Fruit fly (Drosophila melanogaster) whole organism, embryonic: ENCODE measurements around the gene CAH6.

ENCODE experiments used
- B-H1 ChIP-seq: fragments of 200-800 bp; sonication (Bioruptor generic); IDR thresholded peaks from 3 replicates; pipeline ENCODE4 v1.3.6; 2022; ENCODE audit warnings: missing biosample characterization, missing genetic modification characterization
- Blimp-1 ChIP-seq: fragments of 200-800 bp; sonication (Bioruptor generic); optimal IDR thresholded peaks from 3 replicates; lab custom pipeline; 2018; ENCODE audit warnings: missing biosample characterization, missing genetic modification characterization, mild to moderate bottlenecking, moderate library complexity, missing genetic modification reagents
- CG10366 ChIP-seq: fragments of 200-800 bp; sonication (Bioruptor generic); IDR thresholded peaks from 2 replicates; pipeline ENCODE4 v1.3.6; 2022; ENCODE audit warnings: missing biosample characterization, missing genetic modification characterization
- CG10543 ChIP-seq: fragments of 200-800 bp; sonication (Bioruptor generic); optimal IDR thresholded peaks from 3 replicates; lab custom pipeline; 2017; ENCODE audit warnings: missing biosample characterization, mild to moderate bottlenecking, missing genetic modification characterization, moderate library complexity
- CG11093 ChIP-seq: fragments of 200-800 bp; sonication (Bioruptor generic); IDR thresholded peaks from 3 replicates; pipeline ENCODE4 v1.3.6; 2022; ENCODE audit warnings: missing biosample characterization, missing genetic modification characterization
- CG11398 ChIP-seq: fragments of 200-800 bp; sonication (Bioruptor generic); optimal IDR thresholded peaks from 2 replicates; lab custom pipeline; 2016; ENCODE audit warnings: missing biosample characterization, missing genetic modification characterization
- CG11504 ChIP-seq: fragments of 200-800 bp; sonication (Bioruptor generic); optimal IDR thresholded peaks from 3 replicates; lab custom pipeline; 2019; ENCODE audit warnings: missing biosample characterization, mild to moderate bottlenecking, missing genetic modification characterization, moderate library complexity
- CG15696 ChIP-seq: fragments of 200-800 bp; sonication (Bioruptor generic); optimal IDR thresholded peaks from 2 replicates; lab custom pipeline; 2019; ENCODE audit warnings: missing biosample characterization, mild to moderate bottlenecking, missing genetic modification characterization, moderate library complexity
- CG17568 ChIP-seq: fragments of 200-800 bp; sonication (Bioruptor generic); optimal IDR thresholded peaks from 2 replicates; lab custom pipeline; 2018; ENCODE audit warnings: missing biosample characterization, mild to moderate bottlenecking, missing genetic modification characterization, moderate library complexity
- CG18011 ChIP-seq: fragments of 200-800 bp; sonication (Bioruptor generic); optimal IDR thresholded peaks from 2 replicates; lab custom pipeline; 2017; ENCODE audit warnings: missing biosample characterization, missing genetic modification characterization, mild to moderate bottlenecking, moderate library complexity, missing genotype
- CG2889 ChIP-seq: fragments of 200-800 bp; sonication (Bioruptor generic); IDR thresholded peaks from 3 replicates; pipeline ENCODE4 v1.3.6; 2022; ENCODE audit warnings: missing biosample characterization, missing genetic modification characterization
- CG31388 ChIP-seq: fragments of 200-800 bp; sonication (Bioruptor generic); optimal IDR thresholded peaks from 2 replicates; lab custom pipeline; 2016; ENCODE audit warnings: missing biosample characterization, missing genetic modification characterization
- CG3281 ChIP-seq: fragments of 200-800 bp; sonication (Bioruptor generic); optimal IDR thresholded peaks from 3 replicates; lab custom pipeline; 2017; ENCODE audit warnings: missing biosample characterization, mild to moderate bottlenecking, missing genetic modification characterization
- CG3847 ChIP-seq: fragments of 200-800 bp; sonication (Bioruptor generic); IDR thresholded peaks from 2 replicates; pipeline ENCODE4 v1.3.6; 2022; ENCODE audit warnings: missing biosample characterization, missing genetic modification characterization
- CG6813 ChIP-seq: fragments of 200-800 bp; sonication (Bioruptor generic); optimal IDR thresholded peaks from 2 replicates; lab custom pipeline; 2017; ENCODE audit warnings: missing biosample characterization, missing genetic modification characterization, mild to moderate bottlenecking, moderate library complexity, missing genetic modification reagents
- CG7928 ChIP-seq: fragments of 200-800 bp; sonication (Bioruptor generic); optimal IDR thresholded peaks from 2 replicates; lab custom pipeline; 2017; ENCODE audit warnings: missing biosample characterization, mild to moderate bottlenecking, missing genetic modification characterization
- CG8290 ChIP-seq, 3 experiments: fragments of 200-800 bp; sonication (Bioruptor generic); optimal IDR thresholded peaks; 2 replicates each; lab custom pipeline; 2016 to 2019; ENCODE audit warnings: missing biosample characterization in 3 of 3, missing genetic modification characterization in 3 of 3, mild to moderate bottlenecking in 2 of 3, moderate library complexity in 1 of 3
- CG9817 ChIP-seq: fragments of 200-800 bp; sonication (Bioruptor generic); optimal IDR thresholded peaks from 2 replicates; lab custom pipeline; 2018; ENCODE audit warnings: missing biosample characterization, mild to moderate bottlenecking, missing genetic modification characterization, moderate library complexity
- Hand ChIP-seq: fragments of 200-800 bp; sonication (Bioruptor generic); optimal IDR thresholded peaks from 2 replicates; lab custom pipeline; 2017; ENCODE audit warnings: mild to moderate bottlenecking, missing biosample characterization, missing genetic modification reagents, missing genetic modification characterization
- Hmr ChIP-seq: fragments of 200-800 bp; sonication (Bioruptor generic); optimal IDR thresholded peaks from 3 replicates; lab custom pipeline; 2017; ENCODE audit warnings: mild to moderate bottlenecking, missing biosample characterization, missing genetic modification reagents, missing genetic modification characterization
- Hr78 ChIP-seq, 2 experiments: fragments of 200-800 bp in 1 of 2; fragments of >200 bp in 1 of 2; sonication (Bioruptor generic) in 1 of 2; optimal IDR thresholded peaks; 2 replicates each; lab custom pipeline; 2017 to 2019; ENCODE audit warnings: missing biosample characterization in 2 of 2, missing genetic modification characterization in 2 of 2, mild to moderate bottlenecking in 1 of 2, moderate library complexity in 1 of 2
- Hsf ChIP-seq: fragments of 200-800 bp; sonication (Bioruptor generic); optimal IDR thresholded peaks from 3 replicates; lab custom pipeline; 2016; ENCODE audit warnings: missing biosample characterization, missing genetic modification characterization
- Mad ChIP-seq: fragments of 200-800 bp; sonication (Bioruptor generic); optimal IDR thresholded peaks from 2 replicates; lab custom pipeline; 2016; ENCODE audit warnings: missing biosample characterization, missing genetic modification characterization
- NC2β ChIP-seq: fragments of 200-800 bp; sonication (Bioruptor generic); optimal IDR thresholded peaks from 2 replicates; lab custom pipeline; 2016; ENCODE audit warnings: missing biosample characterization, missing genetic modification characterization
- PHDP ChIP-seq: fragments of 200-800 bp; sonication (Bioruptor generic); optimal IDR thresholded peaks from 3 replicates; lab custom pipeline; 2018; ENCODE audit warnings: missing biosample characterization, mild to moderate bottlenecking, missing genetic modification characterization, moderate library complexity
- Six4 ChIP-seq: fragments of 200-800 bp; sonication (Bioruptor generic); optimal IDR thresholded peaks from 2 replicates; lab custom pipeline; 2016; ENCODE audit warnings: missing biosample characterization, missing genetic modification characterization
- ac ChIP-seq: fragments of 200-800 bp; sonication (Bioruptor generic); optimal IDR thresholded peaks from 3 replicates; lab custom pipeline; 2017; ENCODE audit warnings: missing biosample characterization, mild to moderate bottlenecking, missing genetic modification characterization
- ase ChIP-seq: fragments of 200-800 bp; sonication (Bioruptor generic); IDR thresholded peaks from 3 replicates; pipeline ENCODE4 v1.3.6; 2022; ENCODE audit warnings: missing biosample characterization, missing genetic modification characterization
- crp ChIP-seq, 2 experiments: fragments of 200-800 bp; sonication (Bioruptor generic); optimal IDR thresholded peaks; 2 replicates in 1 of 2; 3 replicates in 1 of 2; lab custom pipeline; 2017; ENCODE audit warnings: missing biosample characterization in 2 of 2, missing genetic modification characterization in 2 of 2, mild to moderate bottlenecking in 1 of 2, moderate library complexity in 1 of 2
- cwo ChIP-seq: fragments of 200-800 bp; sonication (Bioruptor generic); optimal IDR thresholded peaks from 3 replicates; lab custom pipeline; 2017; ENCODE audit warnings: missing biosample characterization, missing genetic modification characterization, mild to moderate bottlenecking, moderate library complexity, missing genetic modification reagents
- esg ChIP-seq: fragments of 200-800 bp; sonication (Bioruptor generic); conservative IDR thresholded peaks from 2 replicates; pipeline ENCODE4 v1.3.6; 2022; ENCODE audit warnings: missing biosample characterization, missing genetic modification characterization
- ewg ChIP-seq: fragments of 200-800 bp; sonication (Bioruptor generic); optimal IDR thresholded peaks from 3 replicates; lab custom pipeline; 2017; ENCODE audit warnings: mild to moderate bottlenecking, missing biosample characterization, missing genetic modification reagents, missing genetic modification characterization
- fd64A ChIP-seq: fragments of 200-800 bp; sonication (Bioruptor generic); optimal IDR thresholded peaks from 3 replicates; lab custom pipeline; 2018; ENCODE audit warnings: missing biosample characterization, mild to moderate bottlenecking, missing genetic modification characterization
- fru ChIP-seq: fragments of >200 bp; optimal IDR thresholded peaks from 2 replicates; lab custom pipeline; 2017
- gcm2 ChIP-seq: fragments of 200-800 bp; sonication (Bioruptor generic); optimal IDR thresholded peaks from 2 replicates; lab custom pipeline; 2016; ENCODE audit warnings: missing biosample characterization, missing genetic modification characterization
- grn ChIP-seq: fragments of 200-800 bp; sonication (Bioruptor generic); optimal IDR thresholded peaks from 3 replicates; lab custom pipeline; 2017; ENCODE audit warnings: missing biosample characterization, missing genetic modification characterization
- mld ChIP-seq: fragments of 200-800 bp; sonication (Bioruptor generic); IDR thresholded peaks from 3 replicates; pipeline ENCODE4 v1.3.6; 2022; ENCODE audit warnings: missing biosample characterization, missing genetic modification characterization; ENCODE audit not compliant: partially characterized antibody
- nmo ChIP-seq: fragments of 200-800 bp; sonication (Bioruptor generic); optimal IDR thresholded peaks from 2 replicates; lab custom pipeline; 2018; ENCODE audit warnings: missing biosample characterization, mild to moderate bottlenecking, missing genetic modification characterization, moderate library complexity
- pros ChIP-seq: fragments of 200-800 bp; sonication (Bioruptor generic); optimal IDR thresholded peaks from 3 replicates; lab custom pipeline; 2019; ENCODE audit warnings: missing biosample characterization, mild to moderate bottlenecking, missing genetic modification characterization, moderate library complexity
- run ChIP-seq: fragments of 200-800 bp; sonication (Bioruptor generic); optimal IDR thresholded peaks from 3 replicates; lab custom pipeline; 2018; ENCODE audit warnings: missing biosample characterization, mild to moderate bottlenecking, missing genetic modification characterization
- salm ChIP-seq: fragments of 200-800 bp; sonication (Bioruptor generic); optimal IDR thresholded peaks from 2 replicates; lab custom pipeline; 2018; ENCODE audit warnings: missing biosample characterization, mild to moderate bottlenecking, missing genetic modification characterization
- sima ChIP-seq: fragments of 200-800 bp; sonication (Bioruptor generic); optimal IDR thresholded peaks from 2 replicates; lab custom pipeline; 2016; ENCODE audit warnings: missing biosample characterization, missing genetic modification characterization
- so ChIP-seq: fragments of 200-800 bp; sonication (Bioruptor generic); IDR thresholded peaks from 3 replicates; pipeline ENCODE4 v1.3.6; 2022; ENCODE audit warnings: missing biosample characterization, missing genetic modification characterization
- tll ChIP-seq, 2 experiments: fragments of 200-800 bp in 1 of 2; fragments of >200 bp in 1 of 2; sonication (Bioruptor generic) in 1 of 2; optimal IDR thresholded peaks; 2 replicates each; lab custom pipeline; 2017 to 2019; ENCODE audit warnings: missing biosample characterization in 2 of 2, missing genetic modification characterization in 2 of 2, mild to moderate bottlenecking in 1 of 2, moderate library complexity in 1 of 2
- unc-4 ChIP-seq: fragments of 200-800 bp; sonication (Bioruptor generic); IDR thresholded peaks from 2 replicates; pipeline ENCODE4 v1.3.6; 2022; ENCODE audit warnings: missing biosample characterization, missing genetic modification characterization; ENCODE audit not compliant: partially characterized antibody
- wor ChIP-seq: fragments of 200-800 bp; sonication (Bioruptor generic); IDR thresholded peaks from 2 replicates; pipeline ENCODE4 v1.3.6; 2022; ENCODE audit warnings: missing biosample characterization, missing genetic modification characterization
- zfh2 ChIP-seq: fragments of 200-800 bp; sonication (Bioruptor generic); optimal IDR thresholded peaks from 2 replicates; lab custom pipeline; 2016; ENCODE audit warnings: missing biosample characterization, missing genetic modification characterization

The CAH6 gene

dm6 chr3R:31222125-31222889 is 35.1 kb upstream of the CAH6 start (continued):
- peak; percentile 86 for TF ChIP-seq nmo (GFP tag; lab: Kevin White, UChicago)
- peak in 1 of 2 experiments; percentile 68 for TF ChIP-seq crp (GFP tag; optimal IDR thresholded peaks at IDR 0.05; lab: Kevin White, UChicago)
- TF ChIP-seq esg (GFP tag; lab: Robert Waterston, UW) = no peak
- TF ChIP-seq ac (GFP tag; lab: Kevin White, UChicago) = peak; percentile 77
- TF ChIP-seq CG8290 (GFP tag; optimal IDR thresholded peaks at IDR 0.05; lab: Kevin White, UChicago) = peak; percentile 57
- TF ChIP-seq CG8290 (tag; optimal IDR thresholded peaks at IDR 0.05; lab: Kevin White, UChicago) = peak in 1 of 2 experiments; percentile 81
- TF ChIP-seq CG11504 (tag; lab: Kevin White, UChicago) = peak; percentile 88
- TF ChIP-seq CG15696 (tag; lab: Kevin White, UChicago) = peak; percentile 81
- peak; percentile 84 for TF ChIP-seq Hand (GFP tag; lab: Kevin White, UChicago)
- peak; percentile 77 for TF ChIP-seq Blimp-1 (GFP tag; lab: Kevin White, UChicago)
- peak; percentile 50 for TF ChIP-seq CG7928 (GFP tag; lab: Kevin White, UChicago)
- no peak for TF ChIP-seq unc-4 (GFP tag; lab: Robert Waterston, UW)
- peak; percentile 82 for TF ChIP-seq CG10543 (GFP tag; lab: Kevin White, UChicago)
- peak; percentile 86 for TF ChIP-seq CG3281 (GFP tag; lab: Kevin White, UChicago)
- TF ChIP-seq pros (GFP tag; lab: Kevin White, UChicago) = peak; percentile 63
- peak in 1 of 2 experiments; percentile 20 for TF ChIP-seq tll (GFP tag; optimal IDR thresholded peaks at IDR 0.05; lab: Kevin White, UChicago)
- TF ChIP-seq ase = no peak
- TF ChIP-seq run = peak; percentile 48
- peak; percentile 88 for TF ChIP-seq PHDP (tag; lab: Kevin White, UChicago)
- peak; percentile 85 for TF ChIP-seq ewg (GFP tag; lab: Kevin White, UChicago)
- TF ChIP-seq sima = peak; percentile 46
- TF ChIP-seq fd64A (GFP tag; lab: Kevin White, UChicago) = peak; percentile 53
- TF ChIP-seq salm = peak; percentile 66
- TF ChIP-seq CG3847 (GFP tag; lab: Robert Waterston, UW) = no peak
- no peak for TF ChIP-seq CG2889 (GFP tag; lab: Robert Waterston, UW)
- TF ChIP-seq CG18011 (GFP tag; lab: Kevin White, UChicago) = peak; percentile 63
- TF ChIP-seq fru (lab: Kevin White, UChicago) = no peak
- no peak for TF ChIP-seq wor (GFP tag; lab: Robert Waterston, UW)
- TF ChIP-seq Hmr (GFP tag; lab: Kevin White, UChicago) = peak; percentile 95
- no peak for TF ChIP-seq mld (GFP tag; lab: Robert Waterston, UW)
- peak; percentile 79 for TF ChIP-seq NC2β (GFP tag; lab: Kevin White, UChicago)
- no peak for TF ChIP-seq grn (GFP tag; lab: Kevin White, UChicago)
- no peak for TF ChIP-seq CG10366 (GFP tag; lab: Robert Waterston, UW)
- peak; percentile 79 for TF ChIP-seq CG17568 (GFP tag; lab: Kevin White, UChicago)
- TF ChIP-seq Six4 (GFP tag; lab: Kevin White, UChicago) = peak; percentile 71
- peak; percentile 70 for TF ChIP-seq CG11398 (GFP tag; lab: Kevin White, UChicago)
- TF ChIP-seq Hsf = peak; percentile 88
- peak; percentile 29 for TF ChIP-seq gcm2
- TF ChIP-seq CG31388 = peak; percentile 21
- no peak for TF ChIP-seq B-H1 (GFP tag; lab: Robert Waterston, UW)
- peak; percentile 85 for TF ChIP-seq CG9817
- no peak for TF ChIP-seq so (GFP tag; lab: Robert Waterston, UW)
- TF ChIP-seq zfh2 (GFP tag; lab: Kevin White, UChicago) = peak; percentile 70
- peak; percentile 82 for TF ChIP-seq cwo (GFP tag; lab: Kevin White, UChicago)
- TF ChIP-seq CG11093 (GFP tag; lab: Robert Waterston, UW) = peak; percentile 66; the same call in 2 of the 3 replicates
- TF ChIP-seq Hr78 (GFP tag; optimal IDR thresholded peaks at IDR 0.05; lab: Kevin White, UChicago) = peak in 1 of 2 experiments; percentile 16
- TF ChIP-seq Mad (GFP tag; lab: Kevin White, UChicago) = peak; percentile 65
- peak; percentile 82 for TF ChIP-seq CG6813
